Worm (Caenorhabditis elegans) whole organism, L3 larva: ENCODE results near the gene B0563.8.
A peak's percentile ranks its signal among the peaks of the same experiment; 100 is the strongest.

Source experiments
- R02D3.7 ChIP-seq: fragments of 150-350 bp; optimal IDR thresholded peaks from 2 replicates; lab custom pipeline; 2014; ENCODE audit warnings: missing biosample characterization, missing genetic modification characterization
- ZK546.5 ChIP-seq: sonication (generic microtip); optimal IDR thresholded peaks from 2 replicates; lab custom pipeline; 2017; ENCODE audit warnings: missing biosample characterization, missing genetic modification characterization
- aly-2 ChIP-seq: fragments of 150-350 bp; optimal IDR thresholded peaks from 2 replicates; lab custom pipeline; 2014; ENCODE audit warnings: missing biosample characterization, missing genetic modification characterization
- ama-1 ChIP-seq: fragments of 150-350 bp; optimal IDR thresholded peaks from 2 replicates; lab custom pipeline; 2018
- ceh-28 ChIP-seq: fragments of 150-350 bp; optimal IDR thresholded peaks from 2 replicates; lab custom pipeline; 2014; ENCODE audit warnings: missing biosample characterization, missing genetic modification reagents, missing genetic modification characterization
- ceh-82 ChIP-seq: fragments of 150-350 bp; optimal IDR thresholded peaks from 2 replicates; lab custom pipeline; 2014; ENCODE audit warnings: missing biosample characterization, missing genetic modification characterization
- ceh-9 ChIP-seq: sonication (generic microtip); optimal IDR thresholded peaks from 2 replicates; lab custom pipeline; 2018; ENCODE audit warnings: missing biosample characterization, missing genetic modification characterization
- daf-12 ChIP-seq: fragments of 150-350 bp; optimal IDR thresholded peaks from 2 replicates; lab custom pipeline; 2014; ENCODE audit warnings: missing biosample characterization, missing genetic modification reagents, missing genetic modification characterization
- egl-27 ChIP-seq: sonication (generic microtip); optimal IDR thresholded peaks from 4 replicates; lab custom pipeline; 2017; ENCODE audit warnings: missing biosample characterization, missing genetic modification reagents, missing genetic modification characterization
- egl-5 ChIP-seq: fragments of 150-350 bp; optimal IDR thresholded peaks from 2 replicates; lab custom pipeline; 2017; ENCODE audit warnings: missing biosample characterization, missing genetic modification reagents, missing genetic modification characterization, inconsistent platforms
- elt-1 ChIP-seq: fragments of 150-350 bp; optimal IDR thresholded peaks from 2 replicates; lab custom pipeline; 2014; ENCODE audit warnings: missing biosample characterization, missing genetic modification characterization
- elt-2 ChIP-seq: sonication (generic microtip); optimal IDR thresholded peaks from 2 replicates; lab custom pipeline; 2016; ENCODE audit warnings: missing genetic modification reagents, mild to moderate bottlenecking, missing genetic modification characterization, missing compliant biosample characterization
- fos-1 ChIP-seq: fragments of 150-350 bp; optimal IDR thresholded peaks from 2 replicates; lab custom pipeline; 2014; ENCODE audit warnings: missing biosample characterization, missing genetic modification characterization
- hmg-11 ChIP-seq: sonication (generic microtip); optimal IDR thresholded peaks from 2 replicates; lab custom pipeline; 2016; ENCODE audit warnings: missing genetic modification characterization, missing compliant biosample characterization
- jun-1 ChIP-seq: fragments of 150-350 bp; optimal IDR thresholded peaks from 2 replicates; lab custom pipeline; 2014; ENCODE audit warnings: missing biosample characterization, missing genetic modification reagents, missing genetic modification characterization
- lin-15B ChIP-seq: fragments of 150-350 bp; optimal IDR thresholded peaks from 2 replicates; lab custom pipeline; 2014; ENCODE audit warnings: missing biosample characterization, missing genetic modification characterization
- lin-39 ChIP-seq: fragments of 150-350 bp; optimal IDR thresholded peaks from 2 replicates; lab custom pipeline; 2018; ENCODE audit warnings: missing biosample characterization, missing genetic modification reagents, missing genetic modification characterization
- lsy-12 ChIP-seq: sonication (generic microtip); optimal IDR thresholded peaks from 2 replicates; lab custom pipeline; 2016; ENCODE audit warnings: mild to moderate bottlenecking, missing genetic modification characterization, missing compliant biosample characterization
- mml-1 ChIP-seq: fragments of 150-350 bp; sonication (generic microtip); optimal IDR thresholded peaks from 3 replicates; lab custom pipeline; 2014; ENCODE audit warnings: missing biosample characterization, missing genetic modification characterization
- nhr-11 ChIP-seq: fragments of 150-350 bp; optimal IDR thresholded peaks from 2 replicates; lab custom pipeline; 2014; ENCODE audit warnings: missing biosample characterization, missing genetic modification characterization
- nhr-12 ChIP-seq: fragments of 150-350 bp; optimal IDR thresholded peaks from 2 replicates; lab custom pipeline; 2014; ENCODE audit warnings: missing biosample characterization, missing genetic modification characterization
- nhr-23 ChIP-seq: fragments of 150-350 bp; optimal IDR thresholded peaks from 2 replicates; lab custom pipeline; 2014; ENCODE audit warnings: missing biosample characterization, missing genetic modification reagents, missing genetic modification characterization
- nhr-237 ChIP-seq: fragments of 150-350 bp; optimal IDR thresholded peaks from 2 replicates; lab custom pipeline; 2014; ENCODE audit warnings: missing biosample characterization, missing genetic modification characterization
- nhr-25 ChIP-seq: sonication (generic microtip); optimal IDR thresholded peaks from 2 replicates; lab custom pipeline; 2017; ENCODE audit warnings: missing biosample characterization, missing genetic modification characterization
- nhr-28 ChIP-seq: fragments of 150-350 bp; optimal IDR thresholded peaks from 2 replicates; lab custom pipeline; 2014; ENCODE audit warnings: missing biosample characterization, missing genetic modification characterization
- nhr-43 ChIP-seq: sonication (generic microtip); optimal IDR thresholded peaks from 2 replicates; lab custom pipeline; 2016; ENCODE audit warnings: mild to moderate bottlenecking, missing genetic modification characterization, missing compliant biosample characterization; ENCODE audit not compliant: poor library complexity, severe bottlenecking
- nhr-67 ChIP-seq: fragments of 150-350 bp; optimal IDR thresholded peaks from 2 replicates; lab custom pipeline; 2014; ENCODE audit warnings: missing biosample characterization, missing genetic modification characterization
- nhr-76 ChIP-seq: fragments of 150-350 bp; sonication (generic microtip); optimal IDR thresholded peaks from 5 replicates; lab custom pipeline; 2014; ENCODE audit warnings: missing biosample characterization, missing genetic modification characterization
- nhr-77 ChIP-seq: fragments of 150-350 bp; optimal IDR thresholded peaks from 2 replicates; lab custom pipeline; 2014; ENCODE audit warnings: missing biosample characterization, missing genetic modification characterization
- pha-4 ChIP-seq: fragments of 150-350 bp; optimal IDR thresholded peaks from 2 replicates; lab custom pipeline; 2014; ENCODE audit warnings: missing biosample characterization, missing genetic modification reagents, missing genetic modification characterization
- pqm-1 ChIP-seq: fragments of 150-350 bp; optimal IDR thresholded peaks from 2 replicates; lab custom pipeline; 2017; ENCODE audit warnings: missing biosample characterization, missing genetic modification characterization, inconsistent platforms
- skn-1 ChIP-seq: fragments of 150-350 bp; optimal IDR thresholded peaks from 2 replicates; lab custom pipeline; 2014; ENCODE audit warnings: missing biosample characterization, missing genetic modification characterization
- snpc-4 ChIP-seq: fragments of 150-350 bp; optimal IDR thresholded peaks from 2 replicates; lab custom pipeline; 2014; ENCODE audit warnings: missing biosample characterization, missing genetic modification characterization
- tbx-2 ChIP-seq: sonication (generic microtip); optimal IDR thresholded peaks from 2 replicates; lab custom pipeline; 2016; ENCODE audit warnings: mild to moderate bottlenecking, missing genetic modification characterization, missing compliant biosample characterization
- unc-62 ChIP-seq: fragments of 150-350 bp; sonication (generic microtip); optimal IDR thresholded peaks from 4 replicates; lab custom pipeline; 2014; ENCODE audit warnings: missing biosample characterization, missing genetic modification reagents, missing genetic modification characterization
- zag-1 ChIP-seq: fragments of 150-350 bp; optimal IDR thresholded peaks from 2 replicates; lab custom pipeline; 2014; ENCODE audit warnings: missing biosample characterization, missing genetic modification characterization
- ztf-4 ChIP-seq: fragments of 150-350 bp; optimal IDR thresholded peaks from 2 replicates; lab custom pipeline; 2014; ENCODE audit warnings: missing biosample characterization, missing genetic modification characterization

B0563.8 gene

ce11 chrX:9212675-9213074 lies 38.4 kb upstream of the B0563.8 start:
- no peak for TF ChIP-seq egl-5 (tag; lab: Kevin White, UChicago)
- peak; percentile 23 for TF ChIP-seq pha-4 (tag; lab: Kevin White, UChicago)
- TF ChIP-seq pqm-1: peak; percentile 61
- TF ChIP-seq elt-2 (tag; lab: Kevin White, UChicago): peak; percentile 79
- TF ChIP-seq nhr-28 (tag; lab: Kevin White, UChicago): no peak
- TF ChIP-seq, all 47 proteins: peak for 3

ce11 chrX:9210086-9210485 lies 35.8 kb upstream of the B0563.8 start:
- TF ChIP-seq ztf-4 (tag; lab: Kevin White, UChicago) (no peak), elt-2 (tag; lab: Kevin White, UChicago) (peak; percentile 71), lin-39 (no peak), pqm-1 (peak; percentile 59), nhr-43 (tag; lab: Kevin White, UChicago) (no peak), ceh-28 (tag; lab: Kevin White, UChicago) (no peak), nhr-28 (tag; lab: Kevin White, UChicago) (no peak), fos-1 (tag; lab: Kevin White, UChicago) (no peak), ZK546.5 (tag; lab: Kevin White, UChicago) (no peak), unc-62 (GFP tag; lab: Kevin White, UChicago) (no peak), pha-4 (tag; lab: Kevin White, UChicago) (peak; percentile 47), nhr-25 (tag; lab: Kevin White, UChicago) (no peak), daf-12 (no peak), nhr-67 (tag; lab: Kevin White, UChicago) (no peak), R02D3.7 (no peak), nhr-23 (tag; lab: Kevin White, UChicago) (no peak), ceh-82 (no peak)

ce11 chrX:9208933-9209332 lies 34.6 kb upstream of the B0563.8 start:
- TF ChIP-seq snpc-4 (tag; lab: Kevin White, UChicago): no peak
- TF ChIP-seq mml-1 (tag; lab: Kevin White, UChicago): no peak
- TF ChIP-seq tbx-2 (tag; lab: Kevin White, UChicago): no peak
- no peak for TF ChIP-seq nhr-23 (tag; lab: Kevin White, UChicago)

- TF ChIP-seq hmg-11 (tag; lab: Kevin White, UChicago): no peak
- no peak for TF ChIP-seq fos-1 (tag; lab: Kevin White, UChicago)
- TF ChIP-seq nhr-76 (tag; lab: Kevin White, UChicago): no peak
- TF ChIP-seq ceh-9 (tag; lab: Kevin White, UChicago): no peak
- TF ChIP-seq unc-62 (GFP tag; lab: Kevin White, UChicago): no peak
- TF ChIP-seq egl-27 (tag; lab: Kevin White, UChicago): no peak
- TF ChIP-seq zag-1 (tag; lab: Kevin White, UChicago): no peak
- peak; percentile 48 for TF ChIP-seq elt-2 (tag; lab: Kevin White, UChicago)
- peak; percentile 28 for TF ChIP-seq pha-4 (tag; lab: Kevin White, UChicago)
These were observed 34.2 kb upstream of the B0563.8 start for ce11 chrX:9208492-9208891.

- TF ChIP-seq nhr-11 (tag; lab: Kevin White, UChicago): no peak
- TF ChIP-seq elt-1 (tag; lab: Kevin White, UChicago): no peak
- TF ChIP-seq lsy-12 (tag; lab: Kevin White, UChicago): no peak
- TF ChIP-seq nhr-67 (tag; lab: Kevin White, UChicago): no peak
- TF ChIP-seq nhr-12: no peak
- no peak for TF ChIP-seq aly-2 (tag; lab: Kevin White, UChicago)
- no peak for TF ChIP-seq R02D3.7
- TF ChIP-seq pha-4 (tag; lab: Kevin White, UChicago): no peak
- no peak for TF ChIP-seq unc-62 (GFP tag; lab: Kevin White, UChicago)
- TF ChIP-seq ama-1 (lab: Kevin White, UChicago): no peak
- no peak for TF ChIP-seq ZK546.5 (tag; lab: Kevin White, UChicago)
- TF ChIP-seq nhr-43 (tag; lab: Kevin White, UChicago): no peak
- no peak for TF ChIP-seq pqm-1
- TF ChIP-seq lin-15B (tag; lab: Kevin White, UChicago): no peak
- TF ChIP-seq jun-1 (tag; lab: Kevin White, UChicago): no peak
- TF ChIP-seq ceh-28 (tag; lab: Kevin White, UChicago): no peak
- TF ChIP-seq fos-1 (tag; lab: Kevin White, UChicago): no peak
- no peak for TF ChIP-seq nhr-237 (tag; lab: Kevin White, UChicago)
- no peak for TF ChIP-seq skn-1 (tag; lab: Kevin White, UChicago)
- no peak for TF ChIP-seq nhr-77
These were observed 32.4 kb upstream of the B0563.8 start for ce11 chrX:9206731-9207130.
